Worm (Caenorhabditis elegans) whole organism, young adult: ENCODE measurements around the gene F02D8.1.
A peak's percentile ranks its signal among the peaks of the same experiment; 100 is the strongest.

Experiments
- snpc-4 ChIP-seq, 5 experiments: fragments of 150-350 bp in 1 of 5; sonication (generic microtip) in 4 of 5; optimal IDR thresholded peaks; 2 replicates each; lab custom pipeline; 2014 to 2018; ENCODE audit warnings: missing genetic modification characterization in 5 of 5, missing biosample characterization in 3 of 5, antibody characterized with exemption in 2 of 5, mild to moderate bottlenecking in 2 of 5, missing compliant biosample characterization in 2 of 5, missing genotype in 2 of 5, moderate library complexity in 2 of 5, missing genetic modification reagents in 1 of 5
- unc-62 ChIP-seq: fragments of 150-350 bp; optimal IDR thresholded peaks from 2 replicates; lab custom pipeline; 2014; ENCODE audit warnings: missing biosample characterization, missing genetic modification reagents, missing genetic modification characterization

DNA sequence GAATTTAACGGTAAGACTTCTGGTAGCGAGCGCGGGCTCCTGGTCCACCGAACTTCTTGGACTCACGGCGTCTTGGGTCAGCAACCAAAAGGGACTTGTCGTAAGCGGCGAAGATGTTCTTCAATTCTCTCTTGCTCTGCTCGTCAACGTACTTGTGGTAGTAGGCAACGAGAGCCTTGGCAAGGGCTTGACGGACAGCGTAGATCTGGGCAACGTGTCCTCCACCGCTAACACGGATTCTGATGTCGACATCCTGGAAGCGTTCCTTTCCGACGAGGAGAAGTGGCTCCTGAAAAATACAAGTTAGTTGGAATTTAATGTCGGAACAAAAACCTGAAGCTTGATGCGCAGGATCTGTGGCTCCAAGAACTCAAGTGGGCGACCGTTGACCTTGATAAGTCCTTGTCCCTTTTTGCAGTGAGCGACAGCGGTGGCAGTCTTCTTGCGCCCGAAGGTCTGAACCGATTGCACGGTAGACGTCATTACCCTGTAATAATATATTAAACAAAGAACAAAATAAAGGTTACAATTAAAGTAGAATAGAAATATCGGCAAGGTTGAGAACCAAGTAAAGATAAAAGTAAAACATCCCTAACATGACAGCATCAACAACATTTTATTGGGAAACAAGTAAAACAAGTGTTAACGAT is 21.7 kb upstream of the F02D8.1 start, which contains the start of gene rps-16:
- TF ChIP-seq unc-62 (no peak), snpc-4 (GFP tag; optimal IDR thresholded peaks at IDR 0.05; lab: Kevin White, UChicago) (no peak), snpc-4 (tag; optimal IDR thresholded peaks at IDR 0.05; lab: Kevin White, UChicago) (peak in 2 of 4 experiments; percentile 27 to 29)
